Fruit fly (Drosophila melanogaster): ENCODE results near the gene CG15576.
A peak's percentile ranks its signal among the peaks of the same experiment; 100 is the strongest.

The CG15576 gene

DNA sequence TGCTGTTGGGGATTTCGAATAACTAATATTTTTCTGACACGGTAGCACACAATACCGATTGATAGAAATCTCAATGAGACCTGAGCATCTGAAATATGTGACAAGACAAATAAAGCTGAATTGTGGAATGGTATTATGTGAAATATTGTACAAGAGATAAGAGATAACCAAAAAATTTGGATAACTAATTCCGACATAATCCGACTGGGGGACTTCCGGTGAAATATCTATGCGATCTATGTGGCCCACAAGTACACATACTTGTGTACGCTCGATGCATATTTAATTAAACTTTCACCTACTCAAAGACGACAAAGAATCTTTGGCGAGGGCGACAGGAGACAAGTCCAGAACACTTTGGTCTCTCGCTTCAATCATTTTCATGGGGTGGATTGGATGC, at the start of gene CG15576:
Gene CG15576 (minus strand): TSS at position 101 of the 400 bp plus-strand sequence.
- no peak for TF ChIP-seq CG14655 (GFP tag; optimal IDR thresholded peaks at IDR 0.05)
- no peak for TF ChIP-seq CG8159 (tag; optimal IDR thresholded peaks at IDR 0.05)

DNA sequence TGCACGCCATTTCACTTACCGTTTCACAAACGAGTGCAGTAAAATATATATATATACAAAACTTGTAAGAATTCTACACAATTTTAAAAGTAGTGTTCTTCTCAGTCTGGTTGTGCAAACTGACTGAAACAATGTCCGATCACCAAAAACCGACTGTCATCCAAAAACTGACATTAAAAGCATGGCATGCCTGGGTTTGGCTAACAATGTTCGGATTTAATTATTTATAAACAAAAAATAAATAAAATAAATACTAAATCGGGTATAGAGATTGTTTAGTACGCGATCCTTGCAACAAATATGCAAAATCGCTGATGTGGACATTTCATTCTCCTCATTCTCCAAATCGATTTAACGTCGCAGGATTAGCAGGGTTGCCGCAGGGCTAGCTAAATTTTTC, 49.7 kb upstream of the CG15576 start, which contains the start of gene CG12692:
Gene CG12692 (minus strand): TSS at position 101 of the 400 bp plus-strand sequence.
- no peak for TF ChIP-seq CG13204 (GFP tag; optimal IDR thresholded peaks at IDR 0.05)
- TF ChIP-seq CG8159 (tag; optimal IDR thresholded peaks at IDR 0.05), result no peak
- TF ChIP-seq CG15710 (tag; optimal IDR thresholded peaks at IDR 0.05), result no peak
- TF ChIP-seq gl (tag; optimal IDR thresholded peaks at IDR 0.05), result no peak
- TF ChIP-seq CG12605 (GFP tag; IDR thresholded peaks at IDR 0.05), result no peak
- TF ChIP-seq Snoo (tag; optimal IDR thresholded peaks at IDR 0.05), result no peak
- no peak for TF ChIP-seq CG4496 (GFP tag; IDR thresholded peaks at IDR 0.05)
- TF ChIP-seq D1 (tag; optimal IDR thresholded peaks at IDR 0.05), result no peak
- TF ChIP-seq CG14655 (GFP tag; optimal IDR thresholded peaks at IDR 0.05), result no peak
- TF ChIP-seq CG17806 (tag; optimal IDR thresholded peaks at IDR 0.05), result no peak

DNA sequence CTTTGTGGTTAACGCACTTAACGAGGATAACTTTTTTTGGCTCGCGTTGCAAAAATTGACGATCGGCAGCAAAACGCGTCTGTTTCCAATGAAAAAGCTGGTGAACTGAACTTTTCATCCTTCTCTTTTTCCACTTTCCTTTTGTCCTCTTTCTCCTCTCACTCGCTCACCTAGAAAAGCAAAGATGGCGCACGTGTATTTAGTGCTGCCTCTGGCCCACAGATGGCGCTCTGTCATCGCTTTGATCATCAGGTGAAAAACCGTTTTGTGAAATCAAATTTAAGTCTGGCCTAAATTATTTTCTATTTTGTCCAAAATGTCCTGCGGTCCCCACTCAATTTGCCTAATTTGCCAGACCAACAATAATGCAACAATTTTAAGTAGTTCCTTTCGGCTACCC, 40.8 kb upstream of the CG15576 start:
- TF ChIP-seq Pif1A (GFP tag; optimal IDR thresholded peaks at IDR 0.05) (no peak), CG4496 (GFP tag; IDR thresholded peaks at IDR 0.05) (no peak), CG10348 (GFP tag; IDR thresholded peaks at IDR 0.05) (no peak), rn (GFP tag; IDR thresholded peaks at IDR 0.05) (no peak), CG8301 (tag; optimal IDR thresholded peaks at IDR 0.05) (no peak), EcR (GFP tag; optimal IDR thresholded peaks at IDR 0.05) (no peak), CG9948 (tag; optimal IDR thresholded peaks at IDR 0.05) (no peak), Snoo (tag; optimal IDR thresholded peaks at IDR 0.05) (no peak), CG8159 (tag; optimal IDR thresholded peaks at IDR 0.05) (no peak), CG12605 (GFP tag; IDR thresholded peaks at IDR 0.05) (no peak), Pif1B (GFP tag; optimal IDR thresholded peaks at IDR 0.05) (no peak), CG15710 (tag; optimal IDR thresholded peaks at IDR 0.05) (no peak), CG32121 (GFP tag; IDR thresholded peaks at IDR 0.05) (no peak), Ets98B (GFP tag; IDR thresholded peaks at IDR 0.05) (no peak), CG13204 (GFP tag; optimal IDR thresholded peaks at IDR 0.05) (no peak), CG14655 (GFP tag; optimal IDR thresholded peaks at IDR 0.05) (no peak), fd96Ca (GFP tag; IDR thresholded peaks at IDR 0.05) (no peak), gl (tag; optimal IDR thresholded peaks at IDR 0.05) (no peak), CG34367 (tag; optimal IDR thresholded peaks at IDR 0.05) (no peak)

DNA sequence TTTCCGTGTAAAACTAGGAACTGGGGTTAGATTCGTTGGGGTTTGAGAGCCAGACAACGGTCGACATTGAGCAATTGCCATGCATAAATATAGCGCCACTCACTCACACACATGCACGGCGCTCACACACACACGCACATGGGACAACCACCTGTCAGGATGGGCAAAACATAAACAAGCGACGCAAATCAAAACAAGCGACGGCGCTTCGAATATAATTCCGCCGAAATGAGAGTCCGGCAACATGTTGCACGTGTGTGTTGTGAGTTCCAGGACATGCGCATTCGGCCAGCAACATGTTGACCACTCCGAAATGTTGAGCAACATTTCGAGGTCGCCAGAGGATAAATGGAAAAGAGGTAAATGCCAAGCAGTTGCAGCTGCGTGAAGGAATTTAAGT, 28.2 kb upstream of the CG15576 start:
- peak; percentile 37; the same call in 1 of the 2 replicates for TF ChIP-seq CG12605 (GFP tag; IDR thresholded peaks at IDR 0.05)
- TF ChIP-seq CG15710 (tag; optimal IDR thresholded peaks at IDR 0.05), result no peak
- no peak for TF ChIP-seq Pif1A (GFP tag; optimal IDR thresholded peaks at IDR 0.05)
- TF ChIP-seq CG17806 (tag; optimal IDR thresholded peaks at IDR 0.05), result no peak
- TF ChIP-seq gl (tag; optimal IDR thresholded peaks at IDR 0.05), result no peak
- TF ChIP-seq CG10348 (GFP tag; IDR thresholded peaks at IDR 0.05), result no peak

DNA sequence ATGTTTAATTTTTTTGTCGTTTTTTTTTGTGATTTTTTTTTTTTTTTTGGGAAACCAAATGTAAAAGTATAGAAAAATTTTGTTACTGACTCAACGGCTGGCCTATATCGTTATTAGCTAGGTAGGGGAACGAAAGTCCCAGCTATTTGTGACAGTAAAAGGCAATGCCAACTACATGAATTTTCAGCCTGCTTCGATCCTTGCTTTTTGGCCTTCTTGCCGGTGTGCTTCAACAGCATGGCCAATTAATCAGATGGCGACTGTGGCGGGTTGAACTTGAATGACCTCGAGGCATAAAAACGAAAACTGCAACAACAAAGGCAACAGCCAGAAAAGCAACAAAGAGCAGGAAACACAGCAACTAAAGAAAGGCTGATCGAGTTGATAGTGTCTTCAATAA, 25.3 kb upstream of the CG15576 start, which contains the start of gene CG15578:
Gene CG15578 (minus strand): TSS at position 101 of the 400 bp plus-strand sequence.
- no peak for TF ChIP-seq CG8301 (tag; optimal IDR thresholded peaks at IDR 0.05)
- TF ChIP-seq Ets98B (GFP tag; IDR thresholded peaks at IDR 0.05), result no peak
- TF ChIP-seq CG15710 (tag; optimal IDR thresholded peaks at IDR 0.05), result no peak
- no peak for TF ChIP-seq Pif1B (GFP tag; optimal IDR thresholded peaks at IDR 0.05)
- TF ChIP-seq CG8159 (tag; optimal IDR thresholded peaks at IDR 0.05), result no peak
- no peak for TF ChIP-seq rn (GFP tag; IDR thresholded peaks at IDR 0.05)
- no peak for TF ChIP-seq Pif1A (GFP tag; optimal IDR thresholded peaks at IDR 0.05)
- TF ChIP-seq CG14655 (GFP tag; optimal IDR thresholded peaks at IDR 0.05), result no peak
- TF ChIP-seq CG17806 (tag; optimal IDR thresholded peaks at IDR 0.05), result no peak
- no peak for TF ChIP-seq CG4496 (GFP tag; IDR thresholded peaks at IDR 0.05)
- TF ChIP-seq CG34367 (tag; optimal IDR thresholded peaks at IDR 0.05), result no peak

DNA sequence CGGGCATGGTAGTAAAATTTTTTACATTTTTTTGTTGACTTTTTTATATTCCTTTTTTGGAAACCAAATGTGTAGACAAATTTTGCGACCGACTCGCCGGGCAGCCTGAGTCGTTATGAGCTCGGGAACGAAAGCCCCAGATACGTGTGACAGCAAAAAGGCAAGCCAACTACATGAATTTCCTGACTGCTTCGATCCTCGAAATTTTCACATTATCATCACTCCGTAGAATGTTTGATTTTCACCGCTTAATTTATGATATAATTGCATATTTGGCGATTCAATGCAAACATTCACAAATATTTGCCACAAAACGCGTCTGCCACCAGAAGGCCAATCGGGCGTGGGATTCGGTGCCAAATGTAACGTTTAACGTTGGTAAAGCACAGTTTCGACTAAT, 24.3 kb upstream of the CG15576 start, which contains the start of gene CG15577:
Gene CG15577 (minus strand): TSS at position 101 of the 400 bp plus-strand sequence.
- no peak for TF ChIP-seq EcR (GFP tag; optimal IDR thresholded peaks at IDR 0.05)
- TF ChIP-seq gl (tag; optimal IDR thresholded peaks at IDR 0.05), result no peak
- no peak for TF ChIP-seq CG17806 (tag; optimal IDR thresholded peaks at IDR 0.05)
- no peak for TF ChIP-seq CG9948 (tag; optimal IDR thresholded peaks at IDR 0.05)
- TF ChIP-seq Ets98B (GFP tag; IDR thresholded peaks at IDR 0.05), result no peak
- no peak for TF ChIP-seq D1 (tag; optimal IDR thresholded peaks at IDR 0.05)
- TF ChIP-seq CG10348 (GFP tag; IDR thresholded peaks at IDR 0.05), result no peak
- no peak for TF ChIP-seq CG14655 (GFP tag; optimal IDR thresholded peaks at IDR 0.05)
- no peak for TF ChIP-seq rn (GFP tag; IDR thresholded peaks at IDR 0.05)
- no peak for TF ChIP-seq Pif1A (GFP tag; optimal IDR thresholded peaks at IDR 0.05)
- no peak for TF ChIP-seq CG8159 (tag; optimal IDR thresholded peaks at IDR 0.05)
- no peak for TF ChIP-seq CG34367 (tag; optimal IDR thresholded peaks at IDR 0.05)
- no peak for TF ChIP-seq CG4496 (GFP tag; IDR thresholded peaks at IDR 0.05)
- no peak for TF ChIP-seq Pif1B (GFP tag; optimal IDR thresholded peaks at IDR 0.05)
- TF ChIP-seq CG15710 (tag; optimal IDR thresholded peaks at IDR 0.05), result no peak
- no peak for TF ChIP-seq fd96Ca (GFP tag; IDR thresholded peaks at IDR 0.05)

DNA sequence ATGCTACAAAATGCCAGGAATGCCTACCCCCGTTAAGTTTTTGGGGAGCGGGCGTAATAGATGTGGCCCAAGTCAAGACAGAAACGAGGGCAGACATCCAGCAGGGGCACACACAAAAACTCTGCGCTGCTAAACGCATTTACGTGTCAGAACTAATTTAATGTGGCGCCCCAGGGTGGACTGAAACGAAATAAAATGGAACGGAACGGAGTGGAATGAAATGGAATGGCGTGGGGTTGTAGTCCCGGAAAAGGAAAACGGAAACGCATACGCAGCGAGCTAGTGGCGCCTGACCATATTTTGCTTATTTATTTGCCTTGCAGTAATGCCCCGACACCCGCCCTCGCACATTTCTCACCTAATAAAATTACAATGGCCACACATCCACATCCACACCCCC, 20.9 kb upstream of the CG15576 start:
- TF ChIP-seq CG17806 (tag; optimal IDR thresholded peaks at IDR 0.05), result no peak
- TF ChIP-seq CG15710 (tag; optimal IDR thresholded peaks at IDR 0.05), result no peak
- no peak for TF ChIP-seq fd96Ca (GFP tag; IDR thresholded peaks at IDR 0.05)
- no peak for TF ChIP-seq CG8159 (tag; optimal IDR thresholded peaks at IDR 0.05)
- no peak for TF ChIP-seq Pif1B (GFP tag; optimal IDR thresholded peaks at IDR 0.05)
- TF ChIP-seq CG34367 (tag; optimal IDR thresholded peaks at IDR 0.05), result no peak
- TF ChIP-seq Snoo (tag; optimal IDR thresholded peaks at IDR 0.05), result no peak
- no peak for TF ChIP-seq CG14655 (GFP tag; optimal IDR thresholded peaks at IDR 0.05)
- TF ChIP-seq CG32121 (GFP tag; IDR thresholded peaks at IDR 0.05), result no peak
- no peak for TF ChIP-seq CG10348 (GFP tag; IDR thresholded peaks at IDR 0.05)
- TF ChIP-seq CG13204 (GFP tag; optimal IDR thresholded peaks at IDR 0.05), result no peak
